Fruit fly (Drosophila melanogaster) whole organism, embryonic: ENCODE measurements around the gene CG42487.

Source experiments
- Atf-2 ChIP-seq: fragments of 200-800 bp; sonication (Bioruptor generic); optimal IDR thresholded peaks from 2 replicates; lab custom pipeline; 2016; ENCODE audit warnings: missing biosample characterization, missing genetic modification characterization
- B-H1 ChIP-seq: fragments of 200-800 bp; sonication (Bioruptor generic); IDR thresholded peaks from 3 replicates; pipeline ENCODE4 v1.3.6; 2022; ENCODE audit warnings: missing biosample characterization, missing genetic modification characterization
- Bdp1 ChIP-seq: fragments of 200-800 bp; sonication (Bioruptor generic); optimal IDR thresholded peaks from 3 replicates; lab custom pipeline; 2016; ENCODE audit warnings: missing biosample characterization, missing genetic modification characterization
- CG10267 ChIP-seq: fragments of 200-800 bp; sonication (Bioruptor generic); optimal IDR thresholded peaks from 2 replicates; lab custom pipeline; 2018; ENCODE audit warnings: missing biosample characterization, mild to moderate bottlenecking, missing genetic modification characterization, moderate library complexity
- CG11247 ChIP-seq: fragments of 200-800 bp; sonication (Bioruptor generic); IDR thresholded peaks from 2 replicates; pipeline ENCODE4 v1.3.6; 2022; ENCODE audit warnings: missing biosample characterization, missing genetic modification characterization
- CG1233 ChIP-seq: fragments of 200-800 bp; sonication (Bioruptor generic); optimal IDR thresholded peaks from 4 replicates; lab custom pipeline; 2018; ENCODE audit warnings: missing biosample characterization, mild to moderate bottlenecking, missing genetic modification characterization
- CG2116 ChIP-seq: fragments of 200-800 bp; sonication (Bioruptor generic); optimal IDR thresholded peaks from 3 replicates; lab custom pipeline; 2018; ENCODE audit warnings: missing biosample characterization, mild to moderate bottlenecking, missing genetic modification characterization
- CG2120 ChIP-seq: fragments of 200-800 bp; sonication (Bioruptor generic); optimal IDR thresholded peaks from 3 replicates; lab custom pipeline; 2016; ENCODE audit warnings: missing biosample characterization, missing genetic modification characterization
- CG3065 ChIP-seq: fragments of 200-800 bp; sonication (Bioruptor generic); optimal IDR thresholded peaks from 2 replicates; lab custom pipeline; 2016; ENCODE audit warnings: missing biosample characterization, missing genetic modification characterization
- CG32767 ChIP-seq: fragments of 200-800 bp; sonication (Bioruptor generic); IDR thresholded peaks from 2 replicates; pipeline ENCODE4 v1.3.6; 2022; ENCODE audit warnings: missing biosample characterization, missing genetic modification characterization
- CG6175 ChIP-seq: fragments of 200-800 bp; sonication (Bioruptor generic); IDR thresholded peaks from 3 replicates; pipeline ENCODE4 v1.3.6; 2022; ENCODE audit warnings: missing biosample characterization, missing genetic modification characterization
- CG6254 ChIP-seq: fragments of 200-800 bp; sonication (Bioruptor generic); optimal IDR thresholded peaks from 3 replicates; lab custom pipeline; 2017; ENCODE audit warnings: mild to moderate bottlenecking, missing biosample characterization, missing genetic modification reagents, missing genetic modification characterization
- CG6272 ChIP-seq: fragments of 200-800 bp; sonication (Bioruptor generic); IDR thresholded peaks from 2 replicates; pipeline ENCODE4 v1.3.6; 2022; ENCODE audit warnings: missing biosample characterization, missing genetic modification characterization
- CG6854 ChIP-seq: fragments of 200-800 bp; sonication (Bioruptor generic); optimal IDR thresholded peaks from 3 replicates; lab custom pipeline; 2017; ENCODE audit warnings: missing biosample characterization, mild to moderate bottlenecking, missing genetic modification characterization
- CG7786 ChIP-seq: fragments of 200-800 bp; sonication (Bioruptor generic); optimal IDR thresholded peaks from 2 replicates; lab custom pipeline; 2016; ENCODE audit warnings: missing biosample characterization, missing genetic modification characterization
- CG7839 ChIP-seq: fragments of 200-800 bp; sonication (Bioruptor generic); optimal IDR thresholded peaks from 3 replicates; lab custom pipeline; 2018; ENCODE audit warnings: missing biosample characterization, mild to moderate bottlenecking, missing genetic modification characterization, moderate library complexity
- CG9437 ChIP-seq: fragments of 200-800 bp; sonication (Bioruptor generic); optimal IDR thresholded peaks from 2 replicates; lab custom pipeline; 2018; ENCODE audit warnings: missing biosample characterization, mild to moderate bottlenecking, missing genetic modification characterization
- Camta ChIP-seq: fragments of 200-800 bp; sonication (Bioruptor generic); optimal IDR thresholded peaks from 2 replicates; lab custom pipeline; 2016; ENCODE audit warnings: missing biosample characterization, missing genetic modification characterization
- Dip3 ChIP-seq: fragments of 200-800 bp; sonication (Bioruptor generic); optimal IDR thresholded peaks from 3 replicates; lab custom pipeline; 2016; ENCODE audit warnings: missing biosample characterization, missing genetic modification characterization
- Ets65A ChIP-seq: fragments of 200-800 bp; sonication (Bioruptor generic); peaks from one replicate; lab custom pipeline; 2016; ENCODE audit warnings: missing biosample characterization, missing genetic modification characterization
- H2.0 ChIP-seq: fragments of 200-800 bp; sonication (Bioruptor generic); IDR thresholded peaks from 2 replicates; pipeline ENCODE4 v1.3.6; 2022; ENCODE audit warnings: missing biosample characterization, missing genetic modification characterization
- NC2β ChIP-seq: fragments of 200-800 bp; sonication (Bioruptor generic); optimal IDR thresholded peaks from 2 replicates; lab custom pipeline; 2016; ENCODE audit warnings: missing biosample characterization, missing genetic modification characterization
- NK7.1 ChIP-seq: fragments of 200-800 bp; sonication (Bioruptor generic); optimal IDR thresholded peaks from 3 replicates; lab custom pipeline; 2016; ENCODE audit warnings: missing biosample characterization, missing genetic modification characterization
- Side ChIP-seq: fragments of 200-800 bp; sonication (Bioruptor generic); optimal IDR thresholded peaks from 2 replicates; lab custom pipeline; 2016; ENCODE audit warnings: missing biosample characterization, missing genetic modification characterization
- Sox100B ChIP-seq: fragments of 200-800 bp; sonication (Bioruptor generic); optimal IDR thresholded peaks from 3 replicates; lab custom pipeline; 2018; ENCODE audit warnings: missing biosample characterization, mild to moderate bottlenecking, missing genetic modification characterization
- ara ChIP-seq: fragments of 200-800 bp; sonication (Bioruptor generic); IDR thresholded peaks from 2 replicates; pipeline ENCODE4 v1.3.6; 2022; ENCODE audit warnings: missing biosample characterization, missing genetic modification characterization
- az2 ChIP-seq: fragments of 200-800 bp; sonication (Bioruptor generic); optimal IDR thresholded peaks from 3 replicates; lab custom pipeline; 2016; ENCODE audit warnings: missing biosample characterization, missing genetic modification characterization
- bsh ChIP-seq, 2 experiments: fragments of 200-800 bp; sonication (Bioruptor generic); optimal IDR thresholded peaks; 2 replicates each; lab custom pipeline; 2017 to 2018; ENCODE audit warnings: mild to moderate bottlenecking in 2 of 2, missing biosample characterization in 2 of 2, missing genetic modification characterization in 2 of 2, moderate library complexity in 1 of 2
- caup ChIP-seq: fragments of 200-800 bp; sonication (Bioruptor generic); optimal IDR thresholded peaks from 3 replicates; lab custom pipeline; 2017; ENCODE audit warnings: missing biosample characterization, mild to moderate bottlenecking, missing genetic modification characterization, moderate library complexity; ENCODE audit not compliant: severe bottlenecking
- dmrt99B ChIP-seq: fragments of 200-800 bp; sonication (Bioruptor generic); optimal IDR thresholded peaks from 2 replicates; lab custom pipeline; 2018; ENCODE audit warnings: missing biosample characterization, mild to moderate bottlenecking, missing genetic modification characterization, moderate library complexity
- fd102C ChIP-seq: fragments of 200-800 bp; sonication (Bioruptor generic); optimal IDR thresholded peaks from 2 replicates; lab custom pipeline; 2018; ENCODE audit warnings: missing biosample characterization, mild to moderate bottlenecking, missing genetic modification characterization, moderate library complexity
- ind ChIP-seq: fragments of 200-800 bp; sonication (Bioruptor generic); optimal IDR thresholded peaks from 3 replicates; lab custom pipeline; 2016; ENCODE audit warnings: missing biosample characterization, missing genetic modification characterization
- kay ChIP-seq: fragments of 200-800 bp; sonication (Bioruptor generic); optimal IDR thresholded peaks from 2 replicates; lab custom pipeline; 2016; ENCODE audit warnings: missing biosample characterization, missing genetic modification characterization
- kni ChIP-seq: fragments of 200-800 bp; sonication (Bioruptor generic); optimal IDR thresholded peaks from 3 replicates; lab custom pipeline; 2017; ENCODE audit warnings: mild to moderate bottlenecking, missing biosample characterization, missing genetic modification reagents, missing genetic modification characterization
- knrl ChIP-seq: fragments of 200-800 bp; sonication (Bioruptor generic); IDR thresholded peaks from 3 replicates; pipeline ENCODE4 v1.3.6; 2022; ENCODE audit warnings: missing biosample characterization, missing genetic modification characterization; ENCODE audit not compliant: partially characterized antibody
- odd ChIP-seq: fragments of 200-800 bp; sonication (Bioruptor generic); optimal IDR thresholded peaks from 2 replicates; lab custom pipeline; 2017; ENCODE audit warnings: missing biosample characterization, mild to moderate bottlenecking, missing genetic modification characterization
- pan ChIP-seq, 4 experiments: fragments of >200 bp in 3 of 4; fragments of 200-800 bp in 1 of 4; sonication (Bioruptor generic) in 1 of 4; optimal IDR thresholded peaks in 3 of 4; IDR thresholded peaks in 1 of 4; 2 replicates each; pipeline versions ENCODE4 v1.3.6 to Lab custom; 2017 to 2022; ENCODE audit warnings: missing biosample characterization in 2 of 4, missing genetic modification characterization in 2 of 4, mixed read lengths in 1 of 4
- pfk ChIP-seq: fragments of 200-800 bp; sonication (Bioruptor generic); optimal IDR thresholded peaks from 2 replicates; lab custom pipeline; 2018; ENCODE audit warnings: missing biosample characterization, mild to moderate bottlenecking, missing genetic modification characterization, moderate library complexity
- phol ChIP-seq: fragments of 200-800 bp; sonication (Bioruptor generic); optimal IDR thresholded peaks from 3 replicates; lab custom pipeline; 2018; ENCODE audit warnings: missing biosample characterization, mild to moderate bottlenecking, missing genetic modification characterization, moderate library complexity
- salm ChIP-seq: fragments of 200-800 bp; sonication (Bioruptor generic); optimal IDR thresholded peaks from 2 replicates; lab custom pipeline; 2018; ENCODE audit warnings: missing biosample characterization, mild to moderate bottlenecking, missing genetic modification characterization
- schlank ChIP-seq: fragments of 200-800 bp; sonication (Bioruptor generic); optimal IDR thresholded peaks from 2 replicates; lab custom pipeline; 2018; ENCODE audit warnings: missing biosample characterization, mild to moderate bottlenecking, missing genetic modification characterization
- sim ChIP-seq: fragments of 200-800 bp; sonication (Bioruptor generic); IDR thresholded peaks from 2 replicates; pipeline ENCODE4 v1.3.6; 2022; ENCODE audit warnings: missing biosample characterization, missing genetic modification characterization
- tio ChIP-seq: fragments of 200-800 bp; sonication (Bioruptor generic); optimal IDR thresholded peaks from 2 replicates; lab custom pipeline; 2017; ENCODE audit warnings: missing biosample characterization, missing genetic modification characterization, inconsistent platforms
- tll ChIP-seq, 2 experiments: fragments of 200-800 bp in 1 of 2; fragments of >200 bp in 1 of 2; sonication (Bioruptor generic) in 1 of 2; optimal IDR thresholded peaks; 2 replicates each; lab custom pipeline; 2017 to 2019; ENCODE audit warnings: missing biosample characterization in 2 of 2, missing genetic modification characterization in 2 of 2, mild to moderate bottlenecking in 1 of 2, moderate library complexity in 1 of 2
- trem ChIP-seq: fragments of 200-800 bp; optimal IDR thresholded peaks from 3 replicates; lab custom pipeline; 2019; ENCODE audit warnings: missing biosample characterization, mild to moderate bottlenecking, missing genetic modification characterization, moderate library complexity
- twi ChIP-seq: fragments of 200-800 bp; optimal IDR thresholded peaks from 2 replicates; lab custom pipeline; 2019; ENCODE audit warnings: missing biosample characterization, mild to moderate bottlenecking, missing genetic modification characterization, moderate library complexity
- tx ChIP-seq: fragments of 200-800 bp; sonication (Bioruptor generic); optimal IDR thresholded peaks from 2 replicates; lab custom pipeline; 2016; ENCODE audit warnings: missing biosample characterization, missing genetic modification characterization
- wek ChIP-seq: fragments of 200-800 bp; sonication (Bioruptor generic); optimal IDR thresholded peaks from 3 replicates; lab custom pipeline; 2018; ENCODE audit warnings: missing biosample characterization, mild to moderate bottlenecking, missing genetic modification characterization, moderate library complexity

Gene CG42487

DNA sequence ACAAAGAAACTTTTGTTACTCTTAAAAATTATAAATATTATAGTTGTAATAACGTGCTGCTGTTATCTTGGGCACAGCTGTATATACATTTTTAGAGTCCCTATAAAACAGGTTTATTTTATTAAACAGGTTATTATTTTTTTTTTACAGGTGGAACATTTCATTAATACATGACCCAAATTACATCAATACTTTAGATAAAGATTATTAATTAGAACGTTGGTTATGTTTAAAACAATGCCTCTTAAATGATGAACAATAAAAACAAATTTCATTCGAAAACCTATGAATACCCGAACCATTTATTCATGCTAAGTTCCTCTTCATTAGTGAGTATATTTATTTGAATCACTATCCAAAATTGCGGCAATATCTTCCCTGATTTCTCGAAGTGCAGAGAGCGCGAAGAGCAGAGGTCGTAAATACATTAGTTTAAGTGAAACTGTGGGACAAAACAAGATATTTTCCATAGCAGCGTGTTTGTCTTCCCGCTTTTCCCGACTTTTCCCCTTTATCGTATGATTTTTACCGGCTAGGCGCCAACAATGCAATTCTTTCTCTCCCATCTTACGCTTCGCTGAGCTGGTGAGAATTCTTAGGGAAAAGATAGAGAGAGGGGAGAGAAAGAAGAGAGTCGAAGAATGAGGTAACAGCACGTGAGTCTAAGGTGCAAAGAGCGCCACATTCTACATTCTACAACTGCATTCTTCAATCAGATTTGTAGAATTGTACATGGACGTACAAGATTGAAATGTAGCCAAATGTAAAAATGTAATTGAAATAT is 29.8 kb upstream of the CG42487 start (continued):
- TF ChIP-seq knrl (GFP tag; lab: Robert Waterston, UW) (no peak), fd102C (no peak), B-H1 (GFP tag; lab: Robert Waterston, UW) (peak; percentile 39; the same call in 2 of the 3 replicates), CG6272 (GFP tag; lab: Robert Waterston, UW) (peak; percentile 35; the same call in 1 of the 2 replicates), CG7839 (tag; lab: Kevin White, UChicago) (peak; percentile 37), CG7786 (GFP tag; lab: Kevin White, UChicago) (peak; percentile 58), odd (GFP tag; lab: Kevin White, UChicago) (no peak), Camta (GFP tag; lab: Kevin White, UChicago) (peak; percentile 9), CG11247 (GFP tag; lab: Robert Waterston, UW) (peak; percentile 41; the same call in 1 of the 2 replicates), tx (GFP tag; lab: Kevin White, UChicago) (no peak), CG2120 (GFP tag; lab: Kevin White, UChicago) (peak; percentile 46), CG6854 (GFP tag; lab: Kevin White, UChicago) (no peak), CG3065 (GFP tag; lab: Kevin White, UChicago) (no peak), tll (GFP tag; optimal IDR thresholded peaks at IDR 0.05; lab: Kevin White, UChicago) (no peak), Sox100B (GFP tag; lab: Kevin White, UChicago) (peak; percentile 48), kay (GFP tag; lab: Kevin White, UChicago) (no peak), NK7.1 (no peak), dmrt99B (tag; lab: Kevin White, UChicago) (peak; percentile 39), caup (GFP tag; lab: Kevin White, UChicago) (no peak), pfk (GFP tag; lab: Kevin White, UChicago) (no peak), H2.0 (GFP tag; lab: Robert Waterston, UW) (peak; percentile 56), CG9437 (GFP tag; lab: Kevin White, UChicago) (peak; percentile 65), sim (no peak), Side (GFP tag; lab: Kevin White, UChicago) (peak; percentile 6), CG32767 (GFP tag; lab: Robert Waterston, UW) (no peak), CG10267 (peak; percentile 15), NC2β (GFP tag; lab: Kevin White, UChicago) (no peak), CG2116 (GFP tag; lab: Kevin White, UChicago) (no peak), twi (no peak), CG1233 (peak; percentile 25), schlank (no peak), phol (peak; percentile 31), Dip3 (GFP tag; lab: Kevin White, UChicago) (peak; percentile 20), az2 (peak; percentile 14), CG6175 (GFP tag; lab: Robert Waterston, UW) (no peak), Bdp1 (GFP tag; lab: Kevin White, UChicago) (no peak), ara (GFP tag; lab: Robert Waterston, UW) (peak; percentile 67), Atf-2 (GFP tag; lab: Kevin White, UChicago) (no peak), Ets65A (GFP tag; lab: Kevin White, UChicago) (peak; percentile 82), trem (tag; lab: Kevin White, UChicago) (no peak), pan (optimal IDR thresholded peaks at IDR 0.05; lab: Kevin White, UChicago) (no peak), pan (GFP tag; optimal IDR thresholded peaks at IDR 0.05 in 1 of 2, IDR thresholded peaks at IDR 0.05 in 1 of 2) (peak in 1 of 2 experiments; percentile 67), kni (peak; percentile 11), ind (GFP tag; lab: Kevin White, UChicago) (peak; percentile 41), bsh (GFP tag; optimal IDR thresholded peaks at IDR 0.05; lab: Kevin White, UChicago) (peak in 1 of 2 experiments; percentile 35), wek (GFP tag; lab: Kevin White, UChicago) (no peak), tio (GFP tag; lab: Kevin White, UChicago) (peak; percentile 40), salm (tag; lab: Kevin White, UChicago) (no peak), CG6254 (no peak)
